Fruit fly (Drosophila melanogaster) whole organism, embryonic: ENCODE measurements around the gene UQCR-14.

Experiments used
- ATbp ChIP-seq: fragments of 200-800 bp; sonication (Bioruptor generic); optimal IDR thresholded peaks from 2 replicates; lab custom pipeline; 2017; ENCODE audit warnings: missing biosample characterization, mild to moderate bottlenecking, missing genetic modification characterization, missing genetic modification reagents
- Adf1 ChIP-seq: fragments of 200-800 bp; sonication (Bioruptor generic); IDR thresholded peaks from 2 replicates; pipeline ENCODE4 v1.3.6; 2022; ENCODE audit warnings: missing biosample characterization, missing genetic modification characterization
- CG10565 ChIP-seq: fragments of 200-800 bp; sonication (Bioruptor generic); optimal IDR thresholded peaks from 3 replicates; lab custom pipeline; 2016; ENCODE audit warnings: missing biosample characterization, mild to moderate bottlenecking, missing genetic modification characterization
- CG10979 ChIP-seq: fragments of 200-800 bp; sonication (Bioruptor generic); optimal IDR thresholded peaks from 2 replicates; lab custom pipeline; 2018; ENCODE audit warnings: missing biosample characterization, mild to moderate bottlenecking, missing genetic modification characterization, moderate library complexity
- CG11504 ChIP-seq: fragments of 200-800 bp; sonication (Bioruptor generic); optimal IDR thresholded peaks from 3 replicates; lab custom pipeline; 2019; ENCODE audit warnings: missing biosample characterization, mild to moderate bottlenecking, missing genetic modification characterization, moderate library complexity
- CG12769 ChIP-seq: fragments of 200-800 bp; sonication (Bioruptor generic); optimal IDR thresholded peaks from 2 replicates; lab custom pipeline; 2019; ENCODE audit warnings: missing biosample characterization, mild to moderate bottlenecking, missing genetic modification characterization, moderate library complexity
- CG12942 ChIP-seq: fragments of 200-800 bp; sonication (Bioruptor generic); optimal IDR thresholded peaks from 3 replicates; lab custom pipeline; 2016; ENCODE audit warnings: missing biosample characterization, missing genetic modification characterization
- CG13287 ChIP-seq: fragments of 200-800 bp; sonication (Bioruptor generic); IDR thresholded peaks from 2 replicates; pipeline ENCODE4 v1.3.6; 2022; ENCODE audit warnings: missing biosample characterization, missing genetic modification characterization; ENCODE audit not compliant: partially characterized antibody
- CG15073 ChIP-seq: fragments of 200-800 bp; sonication (Bioruptor generic); optimal IDR thresholded peaks from 2 replicates; lab custom pipeline; 2016; ENCODE audit warnings: missing biosample characterization, missing genetic modification characterization
- CG15696 ChIP-seq: fragments of 200-800 bp; sonication (Bioruptor generic); optimal IDR thresholded peaks from 2 replicates; lab custom pipeline; 2019; ENCODE audit warnings: missing biosample characterization, mild to moderate bottlenecking, missing genetic modification characterization, moderate library complexity
- CG17328 ChIP-seq: fragments of 200-800 bp; sonication (Bioruptor generic); IDR thresholded peaks from 2 replicates; pipeline ENCODE4 v1.3.6; 2022; ENCODE audit warnings: missing biosample characterization, missing genetic modification characterization
- CG1792 ChIP-seq: fragments of 200-800 bp; sonication (Bioruptor generic); optimal IDR thresholded peaks from 2 replicates; lab custom pipeline; 2016; ENCODE audit warnings: missing biosample characterization, missing genetic modification characterization
- CG18476 ChIP-seq: fragments of 200-800 bp; sonication (Bioruptor generic); optimal IDR thresholded peaks from 2 replicates; lab custom pipeline; 2016; ENCODE audit warnings: missing biosample characterization, mild to moderate bottlenecking, missing genetic modification characterization
- CG31224 ChIP-seq: fragments of 200-800 bp; sonication (Bioruptor generic); IDR thresholded peaks from 2 replicates; pipeline ENCODE4 v1.3.6; 2022; ENCODE audit warnings: missing biosample characterization, missing genetic modification characterization
- CG31441 ChIP-seq: fragments of 200-800 bp; sonication (Bioruptor generic); IDR thresholded peaks from 2 replicates; pipeline ENCODE4 v1.3.6; 2022; ENCODE audit warnings: missing biosample characterization, missing genetic modification characterization
- CG3847 ChIP-seq: fragments of 200-800 bp; sonication (Bioruptor generic); IDR thresholded peaks from 2 replicates; pipeline ENCODE4 v1.3.6; 2022; ENCODE audit warnings: missing biosample characterization, missing genetic modification characterization
- CG7928 ChIP-seq: fragments of 200-800 bp; sonication (Bioruptor generic); optimal IDR thresholded peaks from 2 replicates; lab custom pipeline; 2017; ENCODE audit warnings: missing biosample characterization, mild to moderate bottlenecking, missing genetic modification characterization
- CG9437 ChIP-seq: fragments of 200-800 bp; sonication (Bioruptor generic); optimal IDR thresholded peaks from 2 replicates; lab custom pipeline; 2018; ENCODE audit warnings: missing biosample characterization, mild to moderate bottlenecking, missing genetic modification characterization
- CG9609 ChIP-seq: fragments of 200-800 bp; sonication (Bioruptor generic); optimal IDR thresholded peaks from 3 replicates; lab custom pipeline; 2016; ENCODE audit warnings: missing biosample characterization, missing genetic modification characterization
- CG9797 ChIP-seq: fragments of 200-800 bp; sonication (Bioruptor generic); optimal IDR thresholded peaks from 3 replicates; lab custom pipeline; 2018; ENCODE audit warnings: missing biosample characterization, mild to moderate bottlenecking, missing genetic modification characterization
- D19A ChIP-seq: fragments of 200-800 bp; optimal IDR thresholded peaks from 3 replicates; lab custom pipeline; 2019; ENCODE audit warnings: missing biosample characterization, mild to moderate bottlenecking, missing genetic modification characterization, moderate library complexity
- Ets97D ChIP-seq: fragments of 200-800 bp; sonication (Bioruptor generic); optimal IDR thresholded peaks from 3 replicates; lab custom pipeline; 2016; ENCODE audit warnings: missing biosample characterization, missing genetic modification characterization
- MESR4 ChIP-seq: fragments of 200-800 bp; sonication (Bioruptor generic); optimal IDR thresholded peaks from 2 replicates; lab custom pipeline; 2018; ENCODE audit warnings: missing biosample characterization, mild to moderate bottlenecking, missing genetic modification characterization, moderate library complexity
- NC2α ChIP-seq: fragments of 200-800 bp; sonication (Bioruptor generic); optimal IDR thresholded peaks from 2 replicates; lab custom pipeline; 2016; ENCODE audit warnings: missing biosample characterization, missing genetic modification characterization
- Scr ChIP-seq: fragments of 200-800 bp; sonication (Bioruptor generic); IDR thresholded peaks from 2 replicates; pipeline ENCODE4 v1.3.6; 2022; ENCODE audit warnings: missing biosample characterization, missing genetic modification characterization; ENCODE audit not compliant: partially characterized antibody
- Spps ChIP-seq: fragments of 200-800 bp; sonication (Bioruptor generic); optimal IDR thresholded peaks from 2 replicates; lab custom pipeline; 2018; ENCODE audit warnings: missing biosample characterization, mild to moderate bottlenecking, missing genetic modification characterization
- Sry-δ ChIP-seq: fragments of 200-800 bp; sonication (Bioruptor generic); optimal IDR thresholded peaks from 2 replicates; lab custom pipeline; 2016; ENCODE audit warnings: missing biosample characterization, missing genetic modification characterization
- Xbp1 ChIP-seq: fragments of 200-800 bp; sonication (Bioruptor generic); optimal IDR thresholded peaks from 3 replicates; lab custom pipeline; 2016; ENCODE audit warnings: missing biosample characterization, mild to moderate bottlenecking, missing genetic modification characterization
- ase ChIP-seq: fragments of 200-800 bp; sonication (Bioruptor generic); IDR thresholded peaks from 3 replicates; pipeline ENCODE4 v1.3.6; 2022; ENCODE audit warnings: missing biosample characterization, missing genetic modification characterization
- bcd ChIP-seq: fragments of 200-800 bp; sonication (Bioruptor generic); optimal IDR thresholded peaks from 2 replicates; lab custom pipeline; 2017; ENCODE audit warnings: missing biosample characterization, mild to moderate bottlenecking, missing genetic modification characterization
- cas ChIP-seq: fragments of 200-800 bp; sonication (Bioruptor generic); IDR thresholded peaks from 2 replicates; pipeline ENCODE4 v1.3.6; 2022; ENCODE audit warnings: missing biosample characterization, missing genetic modification characterization
- cato ChIP-seq: fragments of 200-800 bp; sonication (Bioruptor generic); optimal IDR thresholded peaks from 2 replicates; lab custom pipeline; 2016; ENCODE audit warnings: missing biosample characterization, missing genetic modification characterization, borderline replicate concordance
- chn ChIP-seq: fragments of 200-800 bp; sonication (Bioruptor generic); optimal IDR thresholded peaks from 2 replicates; lab custom pipeline; 2016; ENCODE audit warnings: missing biosample characterization, missing genetic modification characterization
- dysf ChIP-seq: fragments of 200-800 bp; sonication (Bioruptor generic); IDR thresholded peaks from 3 replicates; pipeline ENCODE4 v1.3.6; 2022; ENCODE audit warnings: missing biosample characterization, missing genetic modification characterization
- fd64A ChIP-seq: fragments of 200-800 bp; sonication (Bioruptor generic); optimal IDR thresholded peaks from 3 replicates; lab custom pipeline; 2018; ENCODE audit warnings: missing biosample characterization, mild to moderate bottlenecking, missing genetic modification characterization
- ftz-f1 ChIP-seq: fragments of 200-800 bp; sonication (Bioruptor generic); optimal IDR thresholded peaks from 2 replicates; lab custom pipeline; 2016; ENCODE audit warnings: missing biosample characterization, missing genetic modification characterization
- gcm2 ChIP-seq: fragments of 200-800 bp; sonication (Bioruptor generic); optimal IDR thresholded peaks from 2 replicates; lab custom pipeline; 2016; ENCODE audit warnings: missing biosample characterization, missing genetic modification characterization
- gem ChIP-seq: fragments of 200-800 bp; sonication (Bioruptor generic); optimal IDR thresholded peaks from 2 replicates; lab custom pipeline; 2019; ENCODE audit warnings: missing biosample characterization, mild to moderate bottlenecking, missing genetic modification characterization, moderate library complexity
- jing ChIP-seq: fragments of 200-800 bp; sonication (Bioruptor generic); optimal IDR thresholded peaks from 2 replicates; lab custom pipeline; 2018; ENCODE audit warnings: missing biosample characterization, mild to moderate bottlenecking, missing genetic modification characterization
- maf-S ChIP-seq: fragments of 200-800 bp; sonication (Bioruptor generic); optimal IDR thresholded peaks from 2 replicates; lab custom pipeline; 2016; ENCODE audit warnings: missing biosample characterization, missing genetic modification characterization
- nerfin-2 ChIP-seq: fragments of 200-800 bp; sonication (Bioruptor generic); IDR thresholded peaks from 2 replicates; pipeline ENCODE4 v1.3.6; 2022; ENCODE audit warnings: missing biosample characterization, missing genetic modification characterization; ENCODE audit not compliant: partially characterized antibody
- oc ChIP-seq: fragments of 200-800 bp; sonication (Bioruptor generic); optimal IDR thresholded peaks from 2 replicates; lab custom pipeline; 2018; ENCODE audit warnings: missing biosample characterization, mild to moderate bottlenecking, missing genetic modification characterization, moderate library complexity
- org-1 ChIP-seq: fragments of 200-800 bp; sonication (Bioruptor generic); optimal IDR thresholded peaks from 2 replicates; lab custom pipeline; 2017; ENCODE audit warnings: missing biosample characterization, missing genetic modification characterization
- sens-2 ChIP-seq: fragments of 200-800 bp; sonication (Bioruptor generic); IDR thresholded peaks from 2 replicates; pipeline ENCODE4 v1.3.6; 2022; ENCODE audit warnings: missing biosample characterization, missing genetic modification characterization
- slbo ChIP-seq: fragments of 200-800 bp; sonication (Bioruptor generic); IDR thresholded peaks from 2 replicates; pipeline ENCODE4 v1.3.6; 2022; ENCODE audit warnings: missing biosample characterization, missing genetic modification characterization
- slp2 ChIP-seq: fragments of 200-800 bp; sonication (Bioruptor generic); optimal IDR thresholded peaks from 2 replicates; lab custom pipeline; 2016; ENCODE audit warnings: missing biosample characterization, missing genetic modification characterization
- stc ChIP-seq: fragments of 200-800 bp; sonication (Bioruptor generic); IDR thresholded peaks from 2 replicates; pipeline ENCODE4 v1.3.6; 2022; ENCODE audit warnings: missing biosample characterization, missing genetic modification characterization
- tx ChIP-seq: fragments of 200-800 bp; sonication (Bioruptor generic); optimal IDR thresholded peaks from 2 replicates; lab custom pipeline; 2016; ENCODE audit warnings: missing biosample characterization, missing genetic modification characterization
- wdn ChIP-seq: fragments of 200-800 bp; sonication (Bioruptor generic); IDR thresholded peaks from 2 replicates; pipeline ENCODE4 v1.3.6; 2022; ENCODE audit warnings: missing biosample characterization, missing genetic modification characterization
- zfh1 ChIP-seq: fragments of 200-800 bp; sonication (Bioruptor generic); IDR thresholded peaks from 3 replicates; pipeline ENCODE4 v1.3.6; 2022; ENCODE audit warnings: missing biosample characterization, missing genetic modification characterization

UQCR-14 gene

DNA sequence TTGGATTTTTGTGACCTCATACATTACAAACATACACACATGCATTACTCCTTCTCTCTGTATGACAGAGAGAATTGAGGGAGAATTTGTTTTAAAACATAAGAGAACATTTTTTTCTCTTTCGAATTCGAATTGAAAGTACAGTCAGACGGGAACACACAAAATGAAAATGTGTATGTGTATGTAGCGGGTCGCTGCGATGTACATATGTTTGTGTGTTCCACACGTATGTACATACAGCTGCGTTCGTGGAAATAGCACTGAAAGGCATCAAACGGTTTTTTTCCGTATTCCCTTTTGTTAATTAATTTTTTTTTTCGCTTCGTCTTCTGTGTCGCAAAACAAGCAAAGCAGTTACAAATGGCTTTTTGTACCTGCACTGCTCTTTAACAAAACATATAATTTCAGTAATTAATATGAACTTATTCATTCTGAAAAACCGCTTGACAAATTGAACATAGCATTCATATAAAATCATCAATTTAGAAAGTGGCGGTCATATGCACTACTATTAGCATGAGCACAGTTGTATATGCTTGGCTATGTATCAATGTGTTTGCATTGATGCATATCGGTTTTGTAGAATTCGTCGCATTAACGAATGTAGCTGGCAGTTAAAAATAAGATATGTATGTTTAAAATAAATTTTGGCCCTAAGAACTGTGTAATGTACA, 46.7 kb downstream of the UQCR-14 start (continued):
- TF ChIP-seq stc (GFP tag; lab: Robert Waterston, UW): peak; percentile 91
- TF ChIP-seq Ets97D (GFP tag; lab: Kevin White, UChicago): peak; percentile 80
- peak; percentile 92 for TF ChIP-seq NC2α
- TF ChIP-seq Spps (tag; lab: Kevin White, UChicago): peak; percentile 93
- TF ChIP-seq sens-2: peak; percentile 82
- TF ChIP-seq CG15073 (GFP tag; lab: Kevin White, UChicago): peak; percentile 62
- TF ChIP-seq nerfin-2: no peak
- peak; percentile 92 for TF ChIP-seq zfh1 (GFP tag; lab: Robert Waterston, UW)
- TF ChIP-seq cas (GFP tag; lab: Robert Waterston, UW): peak; percentile 32; the same call in 1 of the 2 replicates
- peak; percentile 97 for TF ChIP-seq CG31441 (GFP tag; lab: Robert Waterston, UW)
- TF ChIP-seq CG3847: peak; percentile 93
- TF ChIP-seq MESR4 (GFP tag; lab: Kevin White, UChicago): peak; percentile 53
- peak; percentile 89 for TF ChIP-seq CG12942 (GFP tag; lab: Kevin White, UChicago)
- peak; percentile 95 for TF ChIP-seq chn (GFP tag; lab: Kevin White, UChicago)
- peak; percentile 96 for TF ChIP-seq CG18476
- peak; percentile 49 for TF ChIP-seq Sry-δ
- peak; percentile 86 for TF ChIP-seq gcm2 (GFP tag; lab: Kevin White, UChicago)
- no peak for TF ChIP-seq ftz-f1
- TF ChIP-seq oc (tag; lab: Kevin White, UChicago): peak; percentile 91
- peak; percentile 94 for TF ChIP-seq ATbp
- peak; percentile 87 for TF ChIP-seq cato (GFP tag; lab: Kevin White, UChicago)
- TF ChIP-seq CG9609 (GFP tag; lab: Kevin White, UChicago): peak; percentile 93
- peak; percentile 96 for TF ChIP-seq dysf (GFP tag; lab: Robert Waterston, UW)
- peak; percentile 98 for TF ChIP-seq gem
- TF ChIP-seq Scr (GFP tag; lab: Robert Waterston, UW): no peak
- TF ChIP-seq tx: peak; percentile 96
- peak; percentile 95 for TF ChIP-seq slp2 (GFP tag; lab: Kevin White, UChicago)
- TF ChIP-seq Adf1 (GFP tag; lab: Robert Waterston, UW): peak; percentile 57
- TF ChIP-seq CG7928 (GFP tag; lab: Kevin White, UChicago): peak; percentile 74
- no peak; the same call in 1 of the 2 replicates for TF ChIP-seq CG13287 (GFP tag; lab: Robert Waterston, UW)
- TF ChIP-seq CG10565 (GFP tag; lab: Kevin White, UChicago): peak; percentile 83
- TF ChIP-seq fd64A (GFP tag; lab: Kevin White, UChicago): peak; percentile 93
- peak; percentile 92 for TF ChIP-seq CG1792 (GFP tag; lab: Kevin White, UChicago)
- TF ChIP-seq jing (GFP tag; lab: Kevin White, UChicago): peak; percentile 91
- TF ChIP-seq slbo (GFP tag; lab: Robert Waterston, UW): peak; percentile 90
- TF ChIP-seq CG15696 (tag; lab: Kevin White, UChicago): peak; percentile 93
- peak; percentile 93 for TF ChIP-seq Xbp1
- peak; percentile 88 for TF ChIP-seq wdn (GFP tag; lab: Robert Waterston, UW)
- TF ChIP-seq CG9437 (GFP tag; lab: Kevin White, UChicago): peak; percentile 94
- peak; percentile 84 for TF ChIP-seq ase (GFP tag; lab: Robert Waterston, UW)
- peak; percentile 97 for TF ChIP-seq CG11504 (tag; lab: Kevin White, UChicago)
- peak; percentile 49 for TF ChIP-seq CG9797 (GFP tag; lab: Kevin White, UChicago)
- TF ChIP-seq maf-S (GFP tag; lab: Kevin White, UChicago): peak; percentile 92
- peak; percentile 88 for TF ChIP-seq CG17328
- peak; percentile 97 for TF ChIP-seq org-1
- peak; percentile 88 for TF ChIP-seq CG31224 (GFP tag; lab: Robert Waterston, UW)
- TF ChIP-seq CG10979: peak; percentile 97
- TF ChIP-seq bcd (GFP tag; lab: Kevin White, UChicago): peak; percentile 96
- peak; percentile 93 for TF ChIP-seq CG12769
- TF ChIP-seq D19A (tag; lab: Kevin White, UChicago): peak; percentile 95
